Worm (Caenorhabditis elegans): Measurements from ENCODE around the gene srg-56.

- TF ChIP-seq unc-39 (tag; optimal IDR thresholded peaks at IDR 0.05) (no peak), lin-13 (tag; optimal IDR thresholded peaks at IDR 0.05) (no peak), pha-4 (tag; optimal IDR thresholded peaks at IDR 0.05) (no peak), nhr-28 (tag; optimal IDR thresholded peaks at IDR 0.05) (no peak), ztf-11 (tag; optimal IDR thresholded peaks at IDR 0.05) (no peak), elt-3 (tag; optimal IDR thresholded peaks at IDR 0.05) (no peak), mep-1 (tag; optimal IDR thresholded peaks at IDR 0.05) (no peak), M03D4.4 (tag; optimal IDR thresholded peaks at IDR 0.05) (no peak), nhr-12 (tag; optimal IDR thresholded peaks at IDR 0.05) (no peak), nhr-237 (tag; optimal IDR thresholded peaks at IDR 0.05) (no peak), elt-1 (tag; optimal IDR thresholded peaks at IDR 0.05; ENCODE audit: borderline replicate concordance, insufficient read depth) (no peak), bed-3 (GFP tag; optimal IDR thresholded peaks at IDR 0.05) (no peak), unc-120 (tag; optimal IDR thresholded peaks at IDR 0.05; ENCODE audit: poor library complexity, severe bottlenecking) (no peak)
These were observed 1.5 kb upstream of the srg-56 start for ce11 chrV:2739607-2740006.
